Worm (Caenorhabditis elegans): ENCODE measurements around the gene nhr-139.

- TF ChIP-seq tbx-11 (GFP tag; IDR thresholded peaks at IDR 0.05) (no peak), ama-1 (optimal IDR thresholded peaks at IDR 0.05) (no peak), tbx-37 (GFP tag; conservative IDR thresholded peaks at IDR 0.05) (no peak), hmg-4 (GFP tag; optimal IDR thresholded peaks at IDR 0.05) (no peak), flt-1 (GFP tag; IDR thresholded peaks at IDR 0.05) (no peak)
These were observed 16.3 kb upstream of the nhr-139 start, which contains the start of gene srab-4 for ce11 chrV:7003850-7004249.

Measured in whole organism, early embryonic.